ENCODE assay signal across 2 fruit fly cellular contexts in genomic region chr3R:12652736-12653135, dm6.
A peak's percentile ranks its signal among the peaks of the same experiment; 100 is the strongest.
TF ChIP-seq lines count a peak whose summit lies in the region.

No protein-coding gene starts in this region.

- no peak for TF ChIP-seq CTCF in whole organism, embryonic (GFP tag; optimal IDR thresholded peaks at IDR 0.05; lab: Kevin White, UChicago)

TF ChIP-seq in whole organism, embryonic, 481 proteins besides CTCF, POLR2A, EP300 and RAD21:
- no peak for TF ChIP-seq CG17612 (GFP tag; IDR thresholded peaks at IDR 0.05; lab: Robert Waterston, UW)
- TF ChIP-seq pho (GFP tag; optimal IDR thresholded peaks at IDR 0.05; lab: Kevin White, UChicago) = no peak
- TF ChIP-seq CG2199 (GFP tag; IDR thresholded peaks at IDR 0.05; lab: Robert Waterston, UW) = peak; percentile 93
- peak in 1 of 3 experiments; percentile 15 for TF ChIP-seq lola (GFP tag; optimal IDR thresholded peaks at IDR 0.05; lab: Kevin White, UChicago)
- no peak for TF ChIP-seq CG12659 (GFP tag; optimal IDR thresholded peaks at IDR 0.05; lab: Kevin White, UChicago)
- TF ChIP-seq Med (GFP tag; lab: Kevin White, UChicago) = peak; percentile 11
- TF ChIP-seq Neu2 (GFP tag; optimal IDR thresholded peaks at IDR 0.05; lab: Kevin White, UChicago; ENCODE audit: borderline replicate concordance) = no peak
- TF ChIP-seq Fer1 (GFP tag; optimal IDR thresholded peaks at IDR 0.05; lab: Kevin White, UChicago) = no peak
TF ChIP-seq in whole organism, embryonic: peak in this region for 3.

TF ChIP-seq in whole organism, wandering third instar larva, 38 proteins besides CTCF, POLR2A, EP300 and RAD21:
- TF ChIP-seq jim (GFP tag; optimal IDR thresholded peaks at IDR 0.05; lab: Kevin White, UChicago) (no peak), ey (GFP tag; optimal IDR thresholded peaks at IDR 0.05; lab: Kevin White, UChicago) (no peak), Myc (optimal IDR thresholded peaks at IDR 0.05; lab: Kevin White, UChicago) (peak; percentile 83), N (GFP tag; optimal IDR thresholded peaks at IDR 0.05; lab: Kevin White, UChicago) (peak; percentile 13), Hr83 (GFP tag; optimal IDR thresholded peaks at IDR 0.05; lab: Kevin White, UChicago; ENCODE audit: poor library complexity, severe bottlenecking) (no peak), GATAd (GFP tag; optimal IDR thresholded peaks at IDR 0.05; lab: Kevin White, UChicago) (no peak), Hnf4 (GFP tag; optimal IDR thresholded peaks at IDR 0.05; lab: Kevin White, UChicago) (no peak), dmrt93B (GFP tag; optimal IDR thresholded peaks at IDR 0.05; lab: Kevin White, UChicago) (no peak), pan (optimal IDR thresholded peaks at IDR 0.05; lab: Kevin White, UChicago) (no peak), Sp1 (GFP tag; optimal IDR thresholded peaks at IDR 0.05; lab: Kevin White, UChicago) (no peak), Jra (GFP tag; optimal IDR thresholded peaks at IDR 0.05; lab: Kevin White, UChicago) (no peak), Mio (GFP tag; optimal IDR thresholded peaks at IDR 0.05; lab: Kevin White, UChicago) (no peak), Dfd (GFP tag; optimal IDR thresholded peaks at IDR 0.05; lab: Kevin White, UChicago) (no peak), sv (GFP tag; optimal IDR thresholded peaks at IDR 0.05; lab: Kevin White, UChicago) (no peak), sage (GFP tag; optimal IDR thresholded peaks at IDR 0.05; lab: Kevin White, UChicago) (no peak)
